Worm (Caenorhabditis elegans) whole organism, midembryonic: ENCODE results near the gene C36E6.2.

Experiments
- cog-1 ChIP-seq: sonication (generic microtip); optimal IDR thresholded peaks from 2 replicates; lab custom pipeline; 2016; ENCODE audit warnings: missing genetic modification characterization, missing compliant biosample characterization
- med-1 ChIP-seq: sonication (generic microtip); optimal IDR thresholded peaks from 2 replicates; lab custom pipeline; 2017; ENCODE audit warnings: missing genetic modification characterization, mild to moderate bottlenecking, missing compliant biosample characterization, antibody characterized with exemption, missing genetic modification reagents; ENCODE audit not compliant: insufficient read depth

ce11 chrX:17424595-17424913 lies 26.9 kb upstream of the C36E6.2 start:
- TF ChIP-seq cog-1 (tag; lab: Kevin White, UChicago): no peak
- no peak for TF ChIP-seq med-1 (GFP tag; lab: Kevin White, UChicago)
